Worm (Caenorhabditis elegans): ENCODE results near the gene srh-166.

- TF ChIP-seq nhr-237 (tag; optimal IDR thresholded peaks at IDR 0.05) (no peak), unc-130 (GFP tag; optimal IDR thresholded peaks at IDR 0.05) (no peak), nhr-28 (tag; optimal IDR thresholded peaks at IDR 0.05) (no peak), nhr-6 (tag; optimal IDR thresholded peaks at IDR 0.05) (no peak), nhr-10 (tag; optimal IDR thresholded peaks at IDR 0.05) (no peak), nhr-77 (tag; optimal IDR thresholded peaks at IDR 0.05) (no peak)
Measured at ce11 chrV:20475830-20476229, 49.8 kb downstream of the srh-166 start, which contains the start of gene B0250.7.

All from whole organism, L4 larva.